Fruit fly (Drosophila melanogaster): ENCODE results near the gene CG5070.

CG5070 gene

DNA sequence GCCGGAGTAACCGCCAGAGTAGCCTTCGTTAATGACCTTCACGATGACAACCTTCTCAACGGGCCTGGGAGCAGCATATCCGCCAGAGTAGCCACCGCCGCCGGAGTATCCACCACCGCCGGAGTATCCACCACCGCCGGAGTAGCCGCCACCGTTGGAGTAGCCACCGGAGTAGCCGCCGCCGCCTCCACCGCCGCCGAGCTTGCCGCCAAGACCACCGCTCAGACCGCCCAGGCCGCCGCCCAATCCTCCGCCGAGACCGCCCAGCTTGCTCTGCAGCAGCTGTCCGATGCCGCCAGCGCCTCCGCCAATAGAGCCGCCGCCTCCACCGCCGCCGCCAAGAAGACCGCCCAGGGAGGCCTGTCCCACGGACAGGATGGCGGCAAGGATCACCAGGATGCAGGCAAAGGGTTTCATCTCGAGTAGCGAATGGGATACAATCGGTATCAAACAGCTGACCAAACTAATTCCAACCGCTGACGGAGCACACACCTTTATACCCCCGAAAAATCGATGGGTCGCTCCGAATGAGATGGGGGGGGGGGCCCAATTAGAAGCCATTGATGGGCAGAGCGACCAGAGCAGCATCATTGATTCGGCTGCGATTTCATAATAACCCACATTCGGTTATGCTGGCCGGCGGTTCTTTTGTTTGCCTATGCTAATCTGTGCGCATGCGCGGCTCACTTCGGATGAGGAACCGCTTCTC is 23.2 kb downstream of the CG5070 start:
- TF ChIP-seq CG17801 (GFP tag; optimal IDR thresholded peaks at IDR 0.05; ENCODE audit: partially characterized antibody), result no peak

DNA sequence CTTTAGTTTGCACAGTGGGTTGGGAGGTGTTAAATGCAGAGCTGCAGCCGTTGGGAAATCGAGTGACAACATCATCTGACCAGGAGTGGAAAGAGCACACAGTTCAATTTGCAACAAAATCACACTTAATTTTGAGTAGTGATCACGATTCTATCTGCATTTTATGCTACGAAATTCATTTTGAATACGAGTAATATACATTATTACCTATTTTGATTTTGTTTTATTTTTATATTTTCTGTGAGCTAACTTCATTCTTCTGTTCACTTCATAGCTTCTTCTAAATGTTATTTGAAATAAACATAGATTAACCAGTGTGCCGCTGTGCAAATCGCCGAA is 23.7 kb downstream of the CG5070 start, which contains the start of gene CG10598:
Gene CG10598, minus strand, starts transcription at position 187 of the 339 bp plus-strand sequence.
- no peak for TF ChIP-seq CG17801 (GFP tag; optimal IDR thresholded peaks at IDR 0.05; ENCODE audit: partially characterized antibody)

DNA sequence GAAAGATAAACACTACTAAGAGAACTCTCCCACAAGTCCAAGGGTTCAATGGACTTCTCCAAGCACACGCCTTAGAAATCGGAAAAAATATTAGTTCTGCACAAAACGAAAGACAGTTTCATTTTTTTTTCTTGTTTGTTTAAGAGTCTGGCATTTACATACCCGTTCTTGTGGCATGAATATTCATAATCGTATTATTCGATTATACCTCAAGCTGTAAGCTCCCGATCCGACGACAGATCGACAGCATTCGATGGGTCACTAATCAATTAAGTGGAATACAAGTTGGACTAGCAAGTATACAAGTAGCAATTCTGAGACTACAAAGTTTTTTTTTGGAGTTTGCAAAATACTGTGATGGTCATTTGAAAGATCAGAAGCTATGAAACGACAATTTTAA is 24.6 kb downstream of the CG5070 start:
- no peak for TF ChIP-seq CG17801 (GFP tag; optimal IDR thresholded peaks at IDR 0.05; ENCODE audit: partially characterized antibody)

DNA sequence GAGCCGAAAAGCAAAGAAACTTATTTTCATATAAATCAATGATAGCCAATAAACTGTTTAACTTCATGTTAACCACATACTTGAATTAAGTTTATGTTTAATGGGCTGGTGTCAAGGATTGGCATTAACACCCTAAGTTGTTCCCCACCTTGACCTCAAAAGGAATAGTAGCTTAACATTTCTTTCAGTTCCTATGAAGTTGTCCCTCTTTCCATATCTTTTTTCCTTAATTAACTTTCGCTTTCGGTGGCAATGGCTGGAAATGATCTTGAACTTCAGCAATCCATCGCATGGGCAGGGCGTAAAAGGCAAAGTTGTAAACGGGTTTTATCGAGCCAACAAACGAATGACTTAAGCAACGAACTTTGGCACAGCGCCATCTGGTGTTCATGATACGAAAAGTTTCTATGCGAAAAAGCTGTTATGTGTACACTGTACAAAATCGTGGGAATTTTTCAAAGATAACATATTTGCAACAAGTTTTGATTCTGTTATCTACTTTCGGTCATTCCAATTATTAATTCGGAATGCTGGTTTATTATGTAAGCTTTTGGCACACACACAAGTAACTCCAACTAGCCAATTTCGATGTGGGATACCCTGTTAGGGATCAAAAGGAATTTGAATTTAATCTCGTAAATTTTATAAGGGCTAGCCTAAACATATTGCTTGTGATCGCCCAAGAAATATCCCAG is 26.7 kb downstream of the CG5070 start:
- no peak for TF ChIP-seq CG17801 (GFP tag; optimal IDR thresholded peaks at IDR 0.05; ENCODE audit: partially characterized antibody)

DNA sequence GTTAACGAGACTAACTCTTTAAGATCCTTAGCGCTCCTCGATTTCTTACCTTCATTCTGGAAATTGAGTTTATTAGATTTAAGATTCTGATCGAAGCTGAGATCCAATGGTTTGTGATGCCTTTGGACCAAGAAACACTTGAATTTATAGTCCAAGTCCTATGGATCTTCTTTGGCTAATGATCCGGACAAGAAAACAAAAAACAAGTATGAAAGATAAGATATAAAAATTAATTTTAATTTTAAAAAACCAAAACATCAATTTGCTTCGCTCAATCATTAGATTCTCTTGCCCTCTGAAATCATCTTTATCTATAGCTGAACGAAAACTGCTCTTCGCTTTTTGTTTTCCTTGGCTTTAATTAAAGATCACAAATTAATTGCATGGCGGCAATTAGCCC is 28.0 kb downstream of the CG5070 start, which contains the start of gene CG10597:
Gene CG10597, minus strand, starts transcription at position 101 of the 400 bp plus-strand sequence.
- no peak for TF ChIP-seq CG17801 (GFP tag; optimal IDR thresholded peaks at IDR 0.05; ENCODE audit: partially characterized antibody)

DNA sequence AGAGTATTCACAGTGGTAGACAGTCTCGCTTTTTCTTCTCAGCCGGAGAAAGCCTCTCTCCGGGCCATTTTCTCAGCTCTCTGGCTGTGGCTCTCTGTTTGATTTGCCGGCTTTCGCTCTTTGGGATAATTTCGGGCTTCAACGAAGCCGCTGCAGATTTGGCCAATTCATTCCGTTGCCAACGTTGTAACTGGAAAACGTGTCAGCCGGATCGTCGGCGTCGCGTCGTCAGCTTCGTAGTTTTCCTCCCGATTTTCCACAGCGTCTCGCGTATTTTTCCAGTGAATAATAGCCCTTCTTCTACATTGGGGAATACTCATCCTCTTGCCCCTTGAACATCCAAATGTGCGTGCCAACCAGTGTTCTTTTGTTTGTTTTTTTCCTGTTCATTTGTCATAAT is 29.7 kb downstream of the CG5070 start, which contains the start of gene f:
Gene f, plus strand, starts transcription at position 301 of the 400 bp plus-strand sequence.
- TF ChIP-seq CG17801 (GFP tag; optimal IDR thresholded peaks at IDR 0.05; ENCODE audit: partially characterized antibody), result no peak

DNA sequence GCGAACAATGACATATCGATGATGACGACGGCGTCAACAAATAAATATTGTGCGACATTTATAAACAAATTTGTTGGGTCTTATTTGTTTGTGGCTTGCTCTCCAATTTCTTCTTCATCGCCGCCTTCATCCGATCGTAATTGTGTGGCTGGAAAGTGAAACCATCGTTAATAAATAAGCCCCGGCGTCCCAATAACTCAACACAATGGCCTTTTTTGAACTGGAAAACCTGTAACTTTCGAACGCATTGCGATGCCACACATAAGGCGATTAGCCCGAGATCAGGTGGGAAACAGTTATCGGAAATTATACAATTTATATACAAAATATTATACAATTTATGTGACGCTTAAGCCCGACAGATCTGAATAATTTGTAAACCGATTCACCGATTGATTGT is 33.6 kb downstream of the CG5070 start:
- no peak for TF ChIP-seq CG17801 (GFP tag; optimal IDR thresholded peaks at IDR 0.05; ENCODE audit: partially characterized antibody)

DNA sequence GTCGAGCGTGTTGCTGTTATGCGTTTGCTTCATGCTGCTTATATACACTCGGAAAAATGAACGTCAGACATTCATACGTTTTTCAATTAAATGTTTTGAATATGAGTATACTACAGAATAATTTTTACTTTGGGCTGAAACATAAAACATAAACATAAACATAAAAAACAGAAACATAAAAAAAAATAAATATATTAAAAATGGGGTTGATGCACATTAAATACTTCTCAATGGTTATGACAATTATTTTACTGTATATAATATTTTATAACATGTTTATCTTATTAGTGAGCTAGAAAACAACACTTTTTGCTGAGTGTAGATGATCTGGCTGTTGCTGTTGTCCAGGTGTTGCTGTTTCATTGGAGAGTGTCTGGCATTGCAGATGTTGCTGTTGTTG is 34.5 kb downstream of the CG5070 start:
- no peak for TF ChIP-seq CG17801 (GFP tag; optimal IDR thresholded peaks at IDR 0.05; ENCODE audit: partially characterized antibody)

DNA sequence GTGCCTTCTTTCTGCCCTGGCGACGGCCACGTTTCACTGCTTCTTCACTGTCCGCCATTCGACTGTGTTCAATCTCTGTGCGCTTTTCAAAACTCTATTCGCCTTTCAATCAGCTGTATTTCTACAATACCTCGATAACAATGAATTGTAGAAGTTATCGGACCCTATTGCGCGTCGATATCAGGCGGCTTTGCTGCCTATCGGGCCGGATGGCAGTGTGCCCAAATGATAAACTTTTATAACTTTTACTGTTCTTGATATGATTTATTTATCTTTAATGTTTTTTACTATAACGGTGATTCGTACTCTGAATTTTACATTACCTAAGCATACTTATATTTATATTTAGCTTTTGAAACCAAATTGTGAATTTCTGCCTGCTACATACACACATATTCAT is 41.9 kb downstream of the CG5070 start, which contains the start of gene CG8915:
Gene CG8915, minus strand, starts transcription at position 148 of the 400 bp plus-strand sequence.
- peak; percentile 38 for TF ChIP-seq CG17801 (GFP tag; optimal IDR thresholded peaks at IDR 0.05; ENCODE audit: partially characterized antibody)

DNA sequence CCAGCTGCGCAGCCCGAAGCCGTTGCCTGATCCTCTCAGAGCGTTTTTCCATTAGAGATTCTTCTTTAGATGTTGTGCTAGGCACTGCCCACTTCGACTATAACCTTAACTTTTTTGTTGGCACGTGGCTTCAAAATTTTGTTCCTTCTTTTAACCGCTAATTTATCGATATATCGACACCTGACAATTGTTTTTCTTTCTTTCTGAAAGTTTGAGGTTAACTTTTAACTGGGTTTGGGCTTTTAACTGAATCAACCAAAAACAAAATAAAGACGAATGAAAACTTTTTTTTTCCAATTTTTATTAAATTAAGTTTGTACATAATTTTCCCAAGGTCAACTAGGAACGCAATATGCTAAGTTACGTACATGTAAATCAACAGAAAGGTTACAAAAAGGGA is 44.0 kb downstream of the CG5070 start, which contains the start of gene CG42854:
Gene CG42854, minus strand, starts transcription at position 101 of the 400 bp plus-strand sequence.
- TF ChIP-seq CG17801 (GFP tag; optimal IDR thresholded peaks at IDR 0.05; ENCODE audit: partially characterized antibody), result no peak

DNA sequence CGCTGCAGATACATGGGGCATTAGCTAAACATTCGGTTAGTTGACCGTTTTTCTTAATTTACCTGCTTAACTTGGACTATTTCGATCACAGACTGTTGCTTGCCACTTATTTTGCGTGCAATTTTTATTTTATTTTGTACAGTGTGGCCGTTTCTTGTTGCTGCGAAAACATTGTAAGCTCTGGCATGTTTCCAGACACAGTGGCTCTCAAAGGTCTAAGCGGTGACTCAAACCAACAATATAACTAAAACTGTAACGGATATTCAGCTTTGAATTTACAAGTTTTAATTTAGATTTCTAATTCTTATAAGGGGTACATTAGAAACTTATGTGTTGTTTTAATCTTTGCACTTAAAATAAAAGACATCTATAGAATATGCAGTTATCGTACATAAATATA is 46.4 kb downstream of the CG5070 start, which contains the start of gene CG8675:
Gene CG8675, minus strand, starts transcription at position 177 of the 400 bp plus-strand sequence.
- peak; percentile 16 for TF ChIP-seq CG17801 (GFP tag; optimal IDR thresholded peaks at IDR 0.05; ENCODE audit: partially characterized antibody)

Measured in ovary, adult (tissue).